Fruit fly (Drosophila melanogaster) whole organism, embryonic: Measurements from ENCODE around the gene CG10011.
A peak's percentile ranks its signal among the peaks of the same experiment; 100 is the strongest.

Experiments used
- Ada2b ChIP-seq: fragments of 200-800 bp; sonication (Bioruptor generic); IDR thresholded peaks from 2 replicates; pipeline ENCODE4 v1.3.6; 2022; ENCODE audit warnings: missing biosample characterization, missing genetic modification characterization
- Asciz ChIP-seq: fragments of 200-800 bp; sonication (Bioruptor generic); optimal IDR thresholded peaks from 2 replicates; lab custom pipeline; 2017; ENCODE audit warnings: missing biosample characterization, mild to moderate bottlenecking, missing genetic modification characterization, missing genetic modification reagents
- CG11398 ChIP-seq: fragments of 200-800 bp; sonication (Bioruptor generic); optimal IDR thresholded peaks from 2 replicates; lab custom pipeline; 2016; ENCODE audit warnings: missing biosample characterization, missing genetic modification characterization
- CG12104 ChIP-seq: fragments of 200-800 bp; sonication (Bioruptor generic); optimal IDR thresholded peaks from 3 replicates; lab custom pipeline; 2016; ENCODE audit warnings: missing biosample characterization, missing genetic modification characterization
- CG12299 ChIP-seq: fragments of 200-800 bp; sonication (Bioruptor generic); optimal IDR thresholded peaks from 2 replicates; lab custom pipeline; 2018; ENCODE audit warnings: missing biosample characterization, mild to moderate bottlenecking, missing genetic modification characterization
- CG13424 ChIP-seq: fragments of 200-800 bp; sonication (Bioruptor generic); optimal IDR thresholded peaks from 2 replicates; lab custom pipeline; 2019; ENCODE audit warnings: missing biosample characterization, mild to moderate bottlenecking, missing genetic modification characterization, moderate library complexity
- CG14014 ChIP-seq: fragments of 200-800 bp; sonication (Bioruptor generic); IDR thresholded peaks from 2 replicates; pipeline ENCODE4 v1.3.6; 2022; ENCODE audit warnings: missing biosample characterization, missing genetic modification characterization
- CG2129 ChIP-seq: fragments of 200-800 bp; sonication (Bioruptor generic); IDR thresholded peaks from 2 replicates; pipeline ENCODE4 v1.3.6; 2022; ENCODE audit warnings: missing biosample characterization, missing genetic modification characterization; ENCODE audit not compliant: partially characterized antibody
- CG2202 ChIP-seq: fragments of 200-800 bp; sonication (Bioruptor generic); optimal IDR thresholded peaks from 2 replicates; lab custom pipeline; 2018; ENCODE audit warnings: missing biosample characterization, mild to moderate bottlenecking, missing genetic modification characterization
- CG2678 ChIP-seq: fragments of 200-800 bp; sonication (Bioruptor generic); optimal IDR thresholded peaks from 3 replicates; lab custom pipeline; 2019; ENCODE audit warnings: missing biosample characterization, mild to moderate bottlenecking, missing genetic modification characterization, moderate library complexity
- CG3065 ChIP-seq: fragments of 200-800 bp; sonication (Bioruptor generic); optimal IDR thresholded peaks from 2 replicates; lab custom pipeline; 2016; ENCODE audit warnings: missing biosample characterization, missing genetic modification characterization
- CG31365 ChIP-seq: fragments of 200-800 bp; sonication (Bioruptor generic); optimal IDR thresholded peaks from 2 replicates; lab custom pipeline; 2018; ENCODE audit warnings: missing biosample characterization, mild to moderate bottlenecking, missing genetic modification characterization
- CG33557 ChIP-seq: fragments of 200-800 bp; sonication (Bioruptor generic); optimal IDR thresholded peaks from 2 replicates; lab custom pipeline; 2019; ENCODE audit warnings: missing biosample characterization, mild to moderate bottlenecking, missing genetic modification characterization, moderate library complexity
- CG34422 ChIP-seq: fragments of 200-800 bp; sonication (Bioruptor generic); IDR thresholded peaks from 3 replicates; pipeline ENCODE4 v1.3.6; 2022; ENCODE audit warnings: missing biosample characterization, missing genetic modification characterization
- CG3995 ChIP-seq: fragments of 200-800 bp; sonication (Bioruptor generic); optimal IDR thresholded peaks from 3 replicates; lab custom pipeline; 2016; ENCODE audit warnings: missing biosample characterization, missing genetic modification characterization
- CG4328 ChIP-seq: fragments of 200-800 bp; sonication (Bioruptor generic); optimal IDR thresholded peaks from 3 replicates; lab custom pipeline; 2017; ENCODE audit warnings: missing biosample characterization, missing genetic modification reagents, missing genetic modification characterization
- CG4854 ChIP-seq: fragments of 200-800 bp; sonication (Bioruptor generic); optimal IDR thresholded peaks from 2 replicates; lab custom pipeline; 2016; ENCODE audit warnings: missing biosample characterization, missing genetic modification characterization, inconsistent platforms
- CG6813 ChIP-seq: fragments of 200-800 bp; sonication (Bioruptor generic); optimal IDR thresholded peaks from 2 replicates; lab custom pipeline; 2017; ENCODE audit warnings: missing biosample characterization, missing genetic modification characterization, mild to moderate bottlenecking, moderate library complexity, missing genetic modification reagents
- Camta ChIP-seq: fragments of 200-800 bp; sonication (Bioruptor generic); optimal IDR thresholded peaks from 2 replicates; lab custom pipeline; 2016; ENCODE audit warnings: missing biosample characterization, missing genetic modification characterization
- Chrac-16 ChIP-seq: fragments of 200-800 bp; sonication (Bioruptor generic); optimal IDR thresholded peaks from 3 replicates; lab custom pipeline; 2016; ENCODE audit warnings: missing biosample characterization, missing genetic modification characterization
- Hr39 ChIP-seq: fragments of >200 bp; optimal IDR thresholded peaks from 2 replicates; lab custom pipeline; 2017
- Kr ChIP-seq: fragments of 200-800 bp; sonication (Bioruptor generic); optimal IDR thresholded peaks from 2 replicates; lab custom pipeline; 2017; ENCODE audit warnings: missing biosample characterization, mild to moderate bottlenecking, missing genetic modification characterization
- Max ChIP-seq: fragments of 200-800 bp; sonication (Bioruptor generic); optimal IDR thresholded peaks from 2 replicates; lab custom pipeline; 2016; ENCODE audit warnings: missing biosample characterization, mild to moderate bottlenecking, missing genetic modification characterization
- Med ChIP-seq: fragments of 200-800 bp; sonication (Bioruptor generic); peaks from one replicate; lab custom pipeline; 2016; ENCODE audit warnings: missing biosample characterization, missing genetic modification characterization, mild to moderate bottlenecking, inconsistent platforms, moderate library complexity
- Oli ChIP-seq: fragments of 200-800 bp; sonication (Bioruptor generic); optimal IDR thresholded peaks from 2 replicates; lab custom pipeline; 2018; ENCODE audit warnings: missing biosample characterization, mild to moderate bottlenecking, missing genetic modification characterization, moderate library complexity
- Ptx1 ChIP-seq: fragments of 200-800 bp; sonication (Bioruptor generic); IDR thresholded peaks from 2 replicates; pipeline ENCODE4 v1.3.6; 2022; ENCODE audit warnings: missing biosample characterization, missing genetic modification characterization
- Six4 ChIP-seq: fragments of 200-800 bp; sonication (Bioruptor generic); optimal IDR thresholded peaks from 2 replicates; lab custom pipeline; 2016; ENCODE audit warnings: missing biosample characterization, missing genetic modification characterization
- ci ChIP-seq: fragments of 200-800 bp; sonication (Bioruptor generic); IDR thresholded peaks from 3 replicates; pipeline ENCODE4 v1.3.6; 2022; ENCODE audit warnings: missing biosample characterization, missing genetic modification characterization
- crol ChIP-seq: fragments of 200-800 bp; sonication (Bioruptor generic); IDR thresholded peaks from 2 replicates; pipeline ENCODE4 v1.3.6; 2022; ENCODE audit warnings: missing biosample characterization, missing genetic modification characterization
- dan ChIP-seq: fragments of 200-800 bp; sonication (Bioruptor generic); IDR thresholded peaks from 2 replicates; pipeline ENCODE4 v1.3.6; 2022; ENCODE audit warnings: missing biosample characterization, missing genetic modification characterization
- dmrt11E ChIP-seq: fragments of 200-800 bp; sonication (Bioruptor generic); optimal IDR thresholded peaks from 3 replicates; lab custom pipeline; 2018; ENCODE audit warnings: missing biosample characterization, mild to moderate bottlenecking, missing genetic modification characterization, moderate library complexity
- gce ChIP-seq: fragments of 200-800 bp; sonication (Bioruptor generic); IDR thresholded peaks from 3 replicates; pipeline ENCODE4 v1.3.6; 2022; ENCODE audit warnings: missing biosample characterization, missing genetic modification characterization
- hkb ChIP-seq, 2 experiments: fragments of 200-800 bp in 1 of 2; fragments of >200 bp in 1 of 2; sonication (Bioruptor generic) in 1 of 2; IDR thresholded peaks in 1 of 2; optimal IDR thresholded peaks in 1 of 2; 2 replicates each; pipeline versions ENCODE4 v1.3.6 to Lab custom; 2017 to 2022; ENCODE audit warnings: missing biosample characterization in 1 of 2, missing genetic modification characterization in 1 of 2
- hth ChIP-seq: fragments of >200 bp; optimal IDR thresholded peaks from 2 replicates; lab custom pipeline; 2017; ENCODE audit warnings: inconsistent platforms
- ind ChIP-seq: fragments of 200-800 bp; sonication (Bioruptor generic); optimal IDR thresholded peaks from 3 replicates; lab custom pipeline; 2016; ENCODE audit warnings: missing biosample characterization, missing genetic modification characterization
- ken ChIP-seq: fragments of 200-800 bp; sonication (Bioruptor generic); IDR thresholded peaks from 3 replicates; pipeline ENCODE4 v1.3.6; 2022; ENCODE audit warnings: missing biosample characterization, missing genetic modification characterization
- lola ChIP-seq, 3 experiments: fragments of >200 bp in 2 of 3; fragments of 200-800 bp in 1 of 3; sonication (Bioruptor generic) in 1 of 3; optimal IDR thresholded peaks; 2 replicates each; lab custom pipeline; 2017 to 2019; ENCODE audit warnings: missing biosample characterization in 3 of 3, missing genetic modification characterization in 3 of 3, mild to moderate bottlenecking in 1 of 3, moderate library complexity in 1 of 3
- maf-S ChIP-seq: fragments of 200-800 bp; sonication (Bioruptor generic); optimal IDR thresholded peaks from 2 replicates; lab custom pipeline; 2016; ENCODE audit warnings: missing biosample characterization, missing genetic modification characterization
- mam ChIP-seq: fragments of 200-800 bp; sonication (Bioruptor generic); optimal IDR thresholded peaks from 3 replicates; lab custom pipeline; 2016; ENCODE audit warnings: missing biosample characterization, missing genetic modification characterization
- nmo ChIP-seq: fragments of 200-800 bp; sonication (Bioruptor generic); optimal IDR thresholded peaks from 2 replicates; lab custom pipeline; 2018; ENCODE audit warnings: missing biosample characterization, mild to moderate bottlenecking, missing genetic modification characterization, moderate library complexity
- nom ChIP-seq: fragments of 200-800 bp; sonication (Bioruptor generic); optimal IDR thresholded peaks from 2 replicates; lab custom pipeline; 2017; ENCODE audit warnings: missing biosample characterization, missing genetic modification characterization, mild to moderate bottlenecking, moderate library complexity, missing genetic modification reagents
- org-1 ChIP-seq: fragments of 200-800 bp; sonication (Bioruptor generic); optimal IDR thresholded peaks from 2 replicates; lab custom pipeline; 2017; ENCODE audit warnings: missing biosample characterization, missing genetic modification characterization
- sima ChIP-seq: fragments of 200-800 bp; sonication (Bioruptor generic); optimal IDR thresholded peaks from 2 replicates; lab custom pipeline; 2016; ENCODE audit warnings: missing biosample characterization, missing genetic modification characterization
- slp2 ChIP-seq: fragments of 200-800 bp; sonication (Bioruptor generic); optimal IDR thresholded peaks from 2 replicates; lab custom pipeline; 2016; ENCODE audit warnings: missing biosample characterization, missing genetic modification characterization
- ssp ChIP-seq: fragments of 200-800 bp; sonication (Bioruptor generic); IDR thresholded peaks from 2 replicates; pipeline ENCODE4 v1.3.6; 2022; ENCODE audit warnings: missing biosample characterization, missing genetic modification characterization
- tgo ChIP-seq: fragments of 200-800 bp; sonication (Bioruptor generic); IDR thresholded peaks from 3 replicates; pipeline ENCODE4 v1.3.6; 2022; ENCODE audit warnings: missing biosample characterization, missing genetic modification characterization
- tio ChIP-seq: fragments of 200-800 bp; sonication (Bioruptor generic); optimal IDR thresholded peaks from 2 replicates; lab custom pipeline; 2017; ENCODE audit warnings: missing biosample characterization, missing genetic modification characterization, inconsistent platforms
- tup ChIP-seq: fragments of 200-800 bp; sonication (Bioruptor generic); optimal IDR thresholded peaks from 2 replicates; lab custom pipeline; 2016; ENCODE audit warnings: missing biosample characterization, mild to moderate bottlenecking, missing genetic modification characterization, moderate library complexity
- unpg ChIP-seq: fragments of 200-800 bp; sonication (Bioruptor generic); optimal IDR thresholded peaks from 3 replicates; lab custom pipeline; 2018; ENCODE audit warnings: missing biosample characterization, mild to moderate bottlenecking, missing genetic modification characterization, moderate library complexity
- vfl ChIP-seq: fragments of 200-800 bp; sonication (Bioruptor generic); optimal IDR thresholded peaks from 2 replicates; lab custom pipeline; 2016; ENCODE audit warnings: missing biosample characterization, missing genetic modification characterization
- zen2 ChIP-seq: fragments of 200-800 bp; sonication (Bioruptor generic); IDR thresholded peaks from 3 replicates; pipeline ENCODE4 v1.3.6; 2022; ENCODE audit warnings: missing biosample characterization, missing genetic modification characterization; ENCODE audit not compliant: partially characterized antibody

The CG10011 gene

DNA sequence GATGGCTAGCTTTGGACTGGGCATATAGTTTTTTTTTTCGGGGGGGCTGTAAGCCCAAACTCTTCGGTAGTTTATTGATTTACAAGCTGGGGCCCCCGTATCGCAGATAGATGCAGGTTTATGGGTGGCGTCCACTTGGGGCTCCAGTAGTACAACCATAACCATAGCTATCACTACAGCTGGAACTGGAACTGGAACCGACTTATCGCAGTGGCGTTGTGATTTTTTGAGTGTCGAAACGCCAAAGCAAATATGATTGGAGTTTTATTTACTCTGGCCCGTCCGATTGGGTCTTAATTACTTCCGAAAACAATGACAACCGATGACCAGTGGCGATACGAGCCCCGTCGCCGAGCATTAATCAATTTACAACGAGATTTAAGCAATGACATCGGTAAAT lies 44.4 kb downstream of the CG10011 start (continued):
- TF ChIP-seq CG3995 (GFP tag; lab: Kevin White, UChicago) (no peak), CG2129 (no peak), CG34422 (no peak), CG2678 (tag; lab: Kevin White, UChicago) (peak; percentile 62), Ptx1 (GFP tag; lab: Robert Waterston, UW) (no peak), zen2 (GFP tag; lab: Robert Waterston, UW) (no peak), CG4854 (GFP tag; lab: Kevin White, UChicago) (no peak), gce (GFP tag; lab: Robert Waterston, UW) (peak; percentile 57; the same call in 2 of the 3 replicates), Hr39 (lab: Kevin White, UChicago) (no peak), vfl (no peak), Kr (GFP tag; lab: Kevin White, UChicago) (no peak), mam (GFP tag; lab: Kevin White, UChicago) (no peak), Asciz (peak; percentile 71), crol (GFP tag; lab: Robert Waterston, UW) (no peak), Camta (peak; percentile 12), tup (GFP tag; lab: Kevin White, UChicago) (peak; percentile 15), tgo (no peak), CG14014 (GFP tag; lab: Robert Waterston, UW) (no peak), CG4328 (GFP tag; lab: Kevin White, UChicago) (peak; percentile 28), slp2 (GFP tag; lab: Kevin White, UChicago) (no peak), CG3065 (GFP tag; lab: Kevin White, UChicago) (no peak), Chrac-16 (GFP tag; lab: Kevin White, UChicago) (no peak), org-1 (peak; percentile 47), dmrt11E (peak; percentile 47), lola (GFP tag; optimal IDR thresholded peaks at IDR 0.05; lab: Kevin White, UChicago) (peak in 1 of 3 experiments; percentile 29), CG2202 (tag; lab: Kevin White, UChicago) (peak; percentile 27), unpg (GFP tag; lab: Kevin White, UChicago) (peak; percentile 53), CG12299 (tag; lab: Kevin White, UChicago) (no peak), Six4 (GFP tag; lab: Kevin White, UChicago) (no peak), ken (GFP tag; lab: Robert Waterston, UW) (0 out of 3 replicates have a peak, but pooled peaks have one; percentile 41), ind (GFP tag; lab: Kevin White, UChicago) (no peak), CG12104 (no peak), dan (no peak), CG6813 (GFP tag; lab: Kevin White, UChicago) (peak; percentile 74), Med (GFP tag; lab: Kevin White, UChicago) (peak; percentile 76), tio (no peak), hth (lab: Kevin White, UChicago) (no peak), hkb (optimal IDR thresholded peaks at IDR 0.05; lab: Kevin White, UChicago) (no peak), hkb (GFP tag; IDR thresholded peaks at IDR 0.05; lab: Robert Waterston, UW) (peak; percentile 53), ci (GFP tag; lab: Robert Waterston, UW) (peak; percentile 74), CG13424 (tag; lab: Kevin White, UChicago) (peak; percentile 38), maf-S (GFP tag; lab: Kevin White, UChicago) (no peak), Max (GFP tag; lab: Kevin White, UChicago) (no peak), sima (GFP tag; lab: Kevin White, UChicago) (no peak), CG33557 (GFP tag; lab: Kevin White, UChicago) (peak; percentile 59), nom (GFP tag; lab: Kevin White, UChicago) (no peak), CG31365 (tag; lab: Kevin White, UChicago) (peak; percentile 57), ssp (no peak), Ada2b (GFP tag; lab: Robert Waterston, UW) (no peak), nmo (GFP tag; lab: Kevin White, UChicago) (no peak), CG11398 (GFP tag; lab: Kevin White, UChicago) (no peak), Oli (peak; percentile 13)
